Worm (Caenorhabditis elegans): ENCODE data around the gene F20G2.2.

DNA sequence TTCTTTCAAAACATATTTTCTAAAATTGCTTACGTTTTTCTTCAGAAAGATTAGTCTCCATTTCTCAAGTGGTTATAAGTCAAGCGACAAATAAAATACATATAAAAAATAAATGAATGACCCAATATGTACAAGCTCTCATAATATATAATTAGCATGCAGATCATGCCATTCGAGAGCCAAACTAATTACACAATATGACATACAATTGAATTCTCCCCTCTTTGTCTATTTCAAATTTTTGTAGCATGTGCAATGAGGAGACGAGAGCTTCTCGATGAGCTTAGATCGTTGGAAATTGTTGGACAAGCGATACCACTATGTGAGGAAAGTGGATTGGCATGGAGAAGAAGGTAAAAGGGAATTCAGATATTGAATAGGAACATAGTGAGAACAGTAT is 48.9 kb downstream of the F20G2.2 start, which contains the start of gene hlh-34:
- no peak for TF ChIP-seq sptf-1 (tag; optimal IDR thresholded peaks at IDR 0.05)
- TF ChIP-seq snpc-4 (tag; optimal IDR thresholded peaks at IDR 0.05) = no peak
- no peak for TF ChIP-seq elt-1 (tag; optimal IDR thresholded peaks at IDR 0.05; ENCODE audit: borderline replicate concordance, insufficient read depth)
- no peak for TF ChIP-seq drap-1 (GFP tag; optimal IDR thresholded peaks at IDR 0.05)
- no peak for TF ChIP-seq bed-3 (GFP tag; optimal IDR thresholded peaks at IDR 0.05)
- no peak for TF ChIP-seq nhr-237 (tag; optimal IDR thresholded peaks at IDR 0.05)
- no peak for TF ChIP-seq unc-62 (GFP tag; optimal IDR thresholded peaks at IDR 0.05)
- TF ChIP-seq lin-13 (tag; optimal IDR thresholded peaks at IDR 0.05) = no peak
- no peak for TF ChIP-seq cnd-1 (tag; optimal IDR thresholded peaks at IDR 0.05)
- no peak for TF ChIP-seq ham-2 (GFP tag; optimal IDR thresholded peaks at IDR 0.05)
- no peak for TF ChIP-seq pha-4 (tag; optimal IDR thresholded peaks at IDR 0.05)
- TF ChIP-seq elt-3 (tag; optimal IDR thresholded peaks at IDR 0.05) = no peak
- no peak for TF ChIP-seq unc-39 (tag; optimal IDR thresholded peaks at IDR 0.05)
